Worm (Caenorhabditis elegans) whole organism, late embryonic: Measurements from ENCODE around the gene ZC266.1.

Experiments
- C38D4.7 ChIP-seq: fragments of 200-800 bp; sonication (Bioruptor generic); optimal IDR thresholded peaks from 2 replicates; lab custom pipeline; 2018; ENCODE audit warnings: mild to moderate bottlenecking, missing genetic modification characterization, moderate library complexity, missing compliant biosample characterization
- F13H6.1 ChIP-seq: sonication (generic microtip); optimal IDR thresholded peaks from 2 replicates; lab custom pipeline; 2016; ENCODE audit warnings: missing genetic modification characterization, missing compliant biosample characterization
- K02D7.2 ChIP-seq: sonication (generic microtip); optimal IDR thresholded peaks from 2 replicates; lab custom pipeline; 2017; ENCODE audit warnings: mild to moderate bottlenecking, missing genetic modification characterization, missing compliant biosample characterization
- K09A11.1 ChIP-seq: sonication (generic microtip); optimal IDR thresholded peaks from 2 replicates; lab custom pipeline; 2017; ENCODE audit warnings: antibody characterized with exemption, mild to moderate bottlenecking, missing genetic modification characterization, missing compliant biosample characterization; ENCODE audit not compliant: insufficient read depth
- ahr-1 ChIP-seq: sonication (generic microtip); optimal IDR thresholded peaks from 2 replicates; lab custom pipeline; 2016; ENCODE audit warnings: missing genetic modification characterization, missing compliant biosample characterization
- ama-1 ChIP-seq: fragments of 150-350 bp; optimal IDR thresholded peaks from 2 replicates; lab custom pipeline; 2014
- ceh-14 ChIP-seq: sonication (generic microtip); optimal IDR thresholded peaks from 2 replicates; lab custom pipeline; 2016; ENCODE audit warnings: missing genotype, missing genetic modification characterization, missing compliant biosample characterization
- ceh-2 ChIP-seq: sonication (generic microtip); optimal IDR thresholded peaks from 2 replicates; lab custom pipeline; 2016; ENCODE audit warnings: missing genotype, missing genetic modification characterization, missing compliant biosample characterization
- ceh-30 ChIP-seq: fragments of 150-350 bp; optimal IDR thresholded peaks from 2 replicates; lab custom pipeline; 2014; ENCODE audit warnings: missing biosample characterization, missing genetic modification characterization
- ceh-31 ChIP-seq: sonication (generic microtip); optimal IDR thresholded peaks from 2 replicates; lab custom pipeline; 2016; ENCODE audit warnings: missing genetic modification characterization, missing compliant biosample characterization
- ceh-34 ChIP-seq: sonication (generic microtip); optimal IDR thresholded peaks from 2 replicates; lab custom pipeline; 2016; ENCODE audit warnings: mild to moderate bottlenecking, missing genetic modification characterization, missing compliant biosample characterization
- ceh-45 ChIP-seq: fragments of 200-800 bp; sonication (Bioruptor generic); IDR thresholded peaks from 2 replicates; pipeline ENCODE4 v1.3.6; 2022; ENCODE audit warnings: missing genetic modification reagents, missing genetic modification characterization, missing compliant biosample characterization
- ceh-48 ChIP-seq: sonication (generic microtip); optimal IDR thresholded peaks from 2 replicates; lab custom pipeline; 2016; ENCODE audit warnings: missing genetic modification characterization, inconsistent platforms, missing compliant biosample characterization
- ceh-6 ChIP-seq: fragments of 200-800 bp; sonication (Bioruptor generic); optimal IDR thresholded peaks from 2 replicates; lab custom pipeline; 2018; ENCODE audit warnings: mild to moderate bottlenecking, missing genetic modification characterization, missing compliant biosample characterization
- ceh-9 ChIP-seq: sonication (generic microtip); optimal IDR thresholded peaks from 2 replicates; lab custom pipeline; 2016; ENCODE audit warnings: mild to moderate bottlenecking, missing genetic modification characterization, inconsistent platforms, missing compliant biosample characterization
- dve-1 ChIP-seq: sonication (generic microtip); optimal IDR thresholded peaks from 2 replicates; lab custom pipeline; 2017; ENCODE audit warnings: antibody characterized with exemption, mild to moderate bottlenecking, missing genetic modification characterization, missing compliant biosample characterization
- elt-2 ChIP-seq: sonication (generic microtip); optimal IDR thresholded peaks from 2 replicates; lab custom pipeline; 2016; ENCODE audit warnings: missing genetic modification reagents, missing genetic modification characterization, missing compliant biosample characterization
- elt-4 ChIP-seq: sonication (generic microtip); optimal IDR thresholded peaks from 2 replicates; lab custom pipeline; 2016; ENCODE audit warnings: missing genetic modification characterization, missing compliant biosample characterization
- ets-4 ChIP-seq: sonication (generic microtip); optimal IDR thresholded peaks from 2 replicates; lab custom pipeline; 2016; ENCODE audit warnings: missing genetic modification characterization, missing compliant biosample characterization
- fkh-10 ChIP-seq: fragments of 150-350 bp; optimal IDR thresholded peaks from 2 replicates; lab custom pipeline; 2014; ENCODE audit warnings: missing biosample characterization, missing genetic modification reagents, missing genetic modification characterization
- hlh-13 ChIP-seq: fragments of 200-800 bp; sonication (Bioruptor generic); optimal IDR thresholded peaks from 2 replicates; lab custom pipeline; 2018; ENCODE audit warnings: mild to moderate bottlenecking, missing genetic modification characterization, missing compliant biosample characterization
- hlh-6 ChIP-seq: sonication (generic microtip); optimal IDR thresholded peaks from 2 replicates; lab custom pipeline; 2016; ENCODE audit warnings: missing genotype, missing genetic modification characterization, missing compliant biosample characterization
- lim-6 ChIP-seq: sonication (generic microtip); optimal IDR thresholded peaks from 2 replicates; lab custom pipeline; 2016; ENCODE audit warnings: missing genetic modification characterization, missing compliant biosample characterization
- nfya-1 ChIP-seq: sonication (generic microtip); optimal IDR thresholded peaks from 2 replicates; lab custom pipeline; 2017; ENCODE audit warnings: missing genetic modification characterization, mild to moderate bottlenecking, missing compliant biosample characterization, antibody characterized with exemption, moderate library complexity
- nhr-232 ChIP-seq: sonication (generic microtip); optimal IDR thresholded peaks from 2 replicates; lab custom pipeline; 2016; ENCODE audit warnings: missing genetic modification characterization, missing compliant biosample characterization
- odd-2 ChIP-seq: sonication (generic microtip); optimal IDR thresholded peaks from 2 replicates; lab custom pipeline; 2017; ENCODE audit warnings: antibody characterized with exemption, mild to moderate bottlenecking, missing genetic modification characterization, missing compliant biosample characterization
- pax-1 ChIP-seq: fragments of 150-350 bp; optimal IDR thresholded peaks from 2 replicates; lab custom pipeline; 2014; ENCODE audit warnings: missing biosample characterization, missing genetic modification characterization
- pros-1 ChIP-seq: fragments of 150-350 bp; optimal IDR thresholded peaks from 2 replicates; lab custom pipeline; 2014; ENCODE audit warnings: missing biosample characterization, missing genetic modification reagents, missing genetic modification characterization
- rnt-1 ChIP-seq: sonication (generic microtip); optimal IDR thresholded peaks from 2 replicates; lab custom pipeline; 2016; ENCODE audit warnings: missing genetic modification characterization, missing compliant biosample characterization
- sdc-2 ChIP-seq: sonication (generic microtip); optimal IDR thresholded peaks from 2 replicates; lab custom pipeline; 2016; ENCODE audit warnings: missing genotype, missing genetic modification characterization, missing compliant biosample characterization
- tbx-7 ChIP-seq: sonication (generic microtip); optimal IDR thresholded peaks from 2 replicates; lab custom pipeline; 2016; ENCODE audit warnings: missing genotype, missing genetic modification characterization, missing compliant biosample characterization
- ttx-3 ChIP-seq: sonication (generic microtip); optimal IDR thresholded peaks from 2 replicates; lab custom pipeline; 2016; ENCODE audit warnings: missing genetic modification reagents, missing genetic modification characterization, missing compliant biosample characterization
- unc-42 ChIP-seq: sonication (generic microtip); optimal IDR thresholded peaks from 2 replicates; lab custom pipeline; 2016; ENCODE audit warnings: missing genotype, missing genetic modification characterization, missing compliant biosample characterization
- zip-5 ChIP-seq: sonication (generic microtip); optimal IDR thresholded peaks from 2 replicates; lab custom pipeline; 2016; ENCODE audit warnings: missing genetic modification characterization, missing compliant biosample characterization

ZC266.1 gene

DNA sequence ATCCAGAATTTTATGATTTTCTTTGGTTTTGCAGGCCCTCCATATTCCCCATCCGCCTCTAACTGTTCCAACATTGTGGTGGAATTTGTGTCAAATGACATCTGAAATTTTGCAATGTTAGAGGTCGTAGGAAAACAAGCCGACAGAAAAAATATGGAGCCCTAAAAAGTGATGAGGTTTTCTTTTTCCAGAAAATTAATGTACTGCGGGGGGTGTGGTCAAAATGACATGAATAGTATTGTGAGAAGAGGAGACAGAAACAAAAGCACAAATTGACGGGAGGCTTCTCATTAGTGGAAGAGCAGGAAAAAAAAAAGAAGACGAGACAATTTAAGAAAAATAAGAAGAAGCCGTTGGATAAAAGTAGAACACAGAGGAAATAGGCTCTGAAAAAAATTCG lies at the start of gene ZC266.1:
ZC266.1 (minus strand) TSS at position 101 of the 400 bp plus-strand sequence.
- TF ChIP-seq unc-42 (tag; lab: Kevin White, UChicago) (no peak), sdc-2 (tag; lab: Kevin White, UChicago) (no peak), C38D4.7 (GFP tag; lab: Kevin White, UChicago) (no peak), K09A11.1 (tag; lab: Kevin White, UChicago) (no peak), elt-2 (no peak), hlh-6 (tag; lab: Kevin White, UChicago) (no peak), fkh-10 (no peak)

DNA sequence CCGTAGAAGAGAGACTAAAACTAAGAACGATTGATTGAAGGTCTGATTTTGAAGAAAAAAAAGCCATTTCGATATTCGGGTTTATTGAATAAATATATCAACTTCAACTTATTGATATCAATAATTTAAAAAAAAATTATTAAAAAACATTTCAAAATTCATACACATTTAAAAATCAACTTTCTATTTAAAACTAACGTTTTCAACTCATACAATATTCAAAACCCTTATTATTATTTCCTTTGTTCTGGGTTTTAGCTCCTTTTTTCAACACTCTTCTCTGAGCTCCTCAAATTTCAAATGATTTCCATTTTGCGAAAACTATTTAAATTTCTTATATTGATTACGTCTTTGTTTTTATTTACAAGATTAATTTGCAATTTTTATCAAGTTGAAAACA lies 45.2 kb upstream of the ZC266.1 start, which contains the start of gene C18G1.7:
C18G1.7 (plus strand) TSS at position 301 of the 400 bp plus-strand sequence.
- no peak for TF ChIP-seq unc-42 (tag; lab: Kevin White, UChicago)
- no peak for TF ChIP-seq lim-6
- TF ChIP-seq odd-2 (tag; lab: Kevin White, UChicago) = no peak
- no peak for TF ChIP-seq F13H6.1 (tag; lab: Kevin White, UChicago)
- no peak for TF ChIP-seq K02D7.2 (tag; lab: Kevin White, UChicago)
- TF ChIP-seq dve-1 (tag; lab: Kevin White, UChicago) = no peak
- TF ChIP-seq elt-4 = no peak
- no peak for TF ChIP-seq ttx-3 (tag; lab: Kevin White, UChicago)
- no peak for TF ChIP-seq pros-1
- no peak for TF ChIP-seq zip-5
- no peak for TF ChIP-seq nhr-232 (tag; lab: Kevin White, UChicago)
- no peak for TF ChIP-seq ceh-9 (tag; lab: Kevin White, UChicago)
- TF ChIP-seq nfya-1 (tag; lab: Kevin White, UChicago) = no peak
- no peak for TF ChIP-seq hlh-13
- no peak for TF ChIP-seq C38D4.7 (GFP tag; lab: Kevin White, UChicago)
- TF ChIP-seq ahr-1 = no peak
- TF ChIP-seq ceh-2 (tag; lab: Kevin White, UChicago) = no peak
- no peak for TF ChIP-seq ets-4 (tag; lab: Kevin White, UChicago)
- TF ChIP-seq sdc-2 (tag; lab: Kevin White, UChicago) = no peak
- TF ChIP-seq fkh-10 = no peak

DNA sequence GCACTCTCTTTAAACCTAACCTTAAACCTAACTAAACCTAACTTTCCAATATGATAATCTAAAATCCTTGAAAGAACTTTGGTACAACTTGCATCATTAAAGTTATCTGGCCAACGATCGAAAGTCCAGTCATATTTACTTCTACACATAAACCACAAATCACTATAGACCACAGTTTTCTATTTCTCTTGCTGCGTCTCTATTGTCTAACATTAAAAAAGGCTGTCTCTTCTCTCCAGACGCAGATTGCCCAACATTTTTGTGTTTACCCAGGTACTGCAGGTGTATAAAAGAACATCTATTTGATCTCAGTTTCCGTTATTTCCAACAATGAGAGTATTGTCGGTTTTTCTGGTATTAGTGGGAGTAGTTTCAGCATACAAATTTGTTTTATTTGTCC lies 42.1 kb upstream of the ZC266.1 start, which contains the start of gene ugt-61:
ugt-61 (plus strand) TSS at position 233 of the 400 bp plus-strand sequence.
- no peak for TF ChIP-seq ahr-1
- no peak for TF ChIP-seq ceh-30 (tag; lab: Kevin White, UChicago)
- TF ChIP-seq hlh-6 (tag; lab: Kevin White, UChicago) = no peak
- no peak for TF ChIP-seq ceh-9 (tag; lab: Kevin White, UChicago)
- TF ChIP-seq nfya-1 (tag; lab: Kevin White, UChicago) = no peak
- TF ChIP-seq pax-1 = no peak
- TF ChIP-seq ceh-34 (tag; lab: Kevin White, UChicago) = no peak
- no peak for TF ChIP-seq unc-42 (tag; lab: Kevin White, UChicago)

DNA sequence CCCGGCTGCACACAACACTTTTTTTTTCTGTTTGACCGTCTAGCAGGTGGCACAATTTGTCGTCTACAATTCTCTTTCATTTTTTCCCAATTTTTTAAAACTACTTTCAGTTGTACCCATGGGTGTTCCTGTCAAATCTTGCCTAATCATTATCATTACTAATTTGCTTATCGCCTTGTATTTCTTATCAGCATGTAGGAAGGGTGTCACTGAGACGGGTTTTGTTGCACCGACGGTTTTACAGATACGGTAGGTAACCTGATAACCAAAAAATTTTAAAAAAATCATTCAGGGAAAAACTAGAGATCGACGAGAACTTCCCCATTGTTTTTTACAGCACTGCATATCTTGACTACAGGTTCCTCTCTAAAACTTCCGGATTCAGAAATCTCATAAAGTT lies 37.6 kb upstream of the ZC266.1 start, which contains the start of gene F39G3.2:
F39G3.2 (plus strand) TSS at position 105 of the 400 bp plus-strand sequence.
- no peak for TF ChIP-seq F13H6.1 (tag; lab: Kevin White, UChicago)
- TF ChIP-seq ceh-31 = no peak
- TF ChIP-seq elt-2 = peak; percentile 98

DNA sequence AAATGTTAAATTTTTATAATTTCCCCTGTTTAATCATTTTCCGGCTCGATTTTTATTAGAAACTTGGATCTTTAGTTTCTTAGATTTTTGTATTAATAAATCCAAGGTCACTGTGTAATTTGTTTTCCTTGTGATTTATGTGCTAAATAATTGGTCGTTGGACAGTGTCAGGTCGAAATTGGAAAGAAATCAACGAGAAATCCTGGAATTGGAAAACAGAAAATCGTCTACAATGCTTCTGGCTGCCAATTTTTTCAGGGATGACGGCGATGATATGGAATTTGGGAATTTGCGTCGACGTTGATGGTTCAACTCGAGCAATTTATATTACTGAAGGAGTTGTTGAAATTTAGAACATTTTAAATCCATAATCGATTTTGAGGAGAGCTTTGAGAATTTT lies 34.5 kb upstream of the ZC266.1 start:
- TF ChIP-seq ceh-45 (GFP tag; lab: Robert Waterston, UW) (no peak), ceh-14 (tag; lab: Kevin White, UChicago) (no peak), ceh-2 (tag; lab: Kevin White, UChicago) (no peak), ama-1 (lab: Kevin White, UChicago) (no peak), tbx-7 (no peak), pax-1 (no peak), F13H6.1 (tag; lab: Kevin White, UChicago) (no peak), ceh-48 (no peak), ceh-6 (GFP tag; lab: Kevin White, UChicago) (no peak), rnt-1 (tag; lab: Kevin White, UChicago) (no peak), fkh-10 (no peak)
- TF ChIP-seq, all 69 proteins: peak for 0
